Worm (Caenorhabditis elegans): ENCODE measurements around the gene cnc-5.

Gene cnc-5

DNA sequence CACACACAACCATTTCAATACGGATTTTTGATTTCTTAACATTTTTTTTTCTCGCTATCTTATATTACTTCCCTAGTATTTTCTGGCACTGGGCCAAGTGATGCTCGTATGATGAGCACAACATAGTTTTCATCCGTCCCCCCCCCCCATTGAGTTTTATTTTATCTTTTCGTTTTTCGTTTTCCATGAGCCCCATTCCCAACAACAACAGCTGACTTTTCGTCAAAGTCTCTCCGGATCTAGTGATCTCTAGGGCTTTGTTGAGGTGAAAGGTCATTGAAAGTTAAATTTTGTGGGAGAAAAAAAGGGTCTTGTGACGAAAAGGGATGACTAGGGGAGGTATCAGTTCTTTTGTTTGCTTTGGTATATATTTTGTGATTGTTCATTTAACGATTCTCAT lies 35.7 kb downstream of the cnc-5 start:
- TF ChIP-seq tbx-9 (tag; optimal IDR thresholded peaks at IDR 0.05; ENCODE audit: borderline replicate concordance): no peak
- peak; percentile 37 for TF ChIP-seq K12H6.12 (tag; optimal IDR thresholded peaks at IDR 0.05)
- no peak for TF ChIP-seq hmg-1.2 (GFP tag; IDR thresholded peaks at IDR 0.05)

DNA sequence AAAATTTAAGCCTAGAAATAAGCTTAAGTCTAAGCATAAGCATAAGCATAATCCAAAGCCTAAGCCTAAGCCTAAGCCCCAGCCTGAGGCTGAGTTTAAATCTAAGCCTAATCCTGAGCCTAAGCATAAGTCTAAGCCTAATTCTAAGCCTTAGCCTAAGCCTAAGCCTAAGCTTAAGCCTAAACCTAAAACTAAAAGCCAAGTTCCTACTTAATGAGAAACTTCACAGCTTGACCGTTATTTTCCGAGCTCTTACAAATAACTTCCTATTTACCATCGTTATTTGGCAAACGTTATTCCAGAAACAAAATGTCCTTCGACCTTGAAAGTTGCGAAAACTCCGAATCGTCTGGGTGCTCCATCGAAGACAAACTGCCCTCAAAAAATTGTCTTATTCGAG lies 36.6 kb downstream of the cnc-5 start, which contains the start of gene C38C3.4:
C38C3.4 (plus strand) TSS at position 301 of the 400 bp plus-strand sequence.
- no peak for TF ChIP-seq D2030.7 (GFP tag; IDR thresholded peaks at IDR 0.05)
- no peak for TF ChIP-seq hsf-1 (GFP tag; IDR thresholded peaks at IDR 0.05)
- no peak for TF ChIP-seq dpff-1 (tag; optimal IDR thresholded peaks at IDR 0.05)
- TF ChIP-seq sea-2 (GFP tag; IDR thresholded peaks at IDR 0.05): no peak
- no peak for TF ChIP-seq lin-26 (GFP tag; IDR thresholded peaks at IDR 0.05)
- no peak for TF ChIP-seq F57A8.1 (GFP tag; optimal IDR thresholded peaks at IDR 0.05)

DNA sequence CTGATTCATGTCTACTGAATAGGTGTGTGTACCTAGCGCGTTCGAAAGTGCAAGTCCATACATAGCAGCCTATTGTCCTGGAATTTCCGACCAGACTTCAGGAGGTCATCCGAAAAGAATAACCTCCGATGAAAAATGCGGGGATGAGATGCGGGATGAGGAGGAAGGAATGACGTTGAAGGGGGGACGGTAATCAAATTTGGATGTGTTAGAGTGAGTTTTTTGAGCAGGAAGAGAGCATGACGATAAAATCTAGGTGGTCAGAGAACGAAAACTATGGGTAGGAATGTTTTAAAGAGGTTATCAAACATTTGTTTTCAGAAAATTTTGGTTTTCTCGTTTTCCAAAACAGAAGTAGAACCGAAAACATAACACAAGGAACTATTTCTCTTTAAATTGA lies 40.9 kb downstream of the cnc-5 start:
- TF ChIP-seq B0035.1 (tag; optimal IDR thresholded peaks at IDR 0.05) (no peak), xnd-1 (tag; optimal IDR thresholded peaks at IDR 0.05) (no peak), ceh-58 (GFP tag; IDR thresholded peaks at IDR 0.05) (no peak), sdz-38 (tag; optimal IDR thresholded peaks at IDR 0.05) (no peak)

DNA sequence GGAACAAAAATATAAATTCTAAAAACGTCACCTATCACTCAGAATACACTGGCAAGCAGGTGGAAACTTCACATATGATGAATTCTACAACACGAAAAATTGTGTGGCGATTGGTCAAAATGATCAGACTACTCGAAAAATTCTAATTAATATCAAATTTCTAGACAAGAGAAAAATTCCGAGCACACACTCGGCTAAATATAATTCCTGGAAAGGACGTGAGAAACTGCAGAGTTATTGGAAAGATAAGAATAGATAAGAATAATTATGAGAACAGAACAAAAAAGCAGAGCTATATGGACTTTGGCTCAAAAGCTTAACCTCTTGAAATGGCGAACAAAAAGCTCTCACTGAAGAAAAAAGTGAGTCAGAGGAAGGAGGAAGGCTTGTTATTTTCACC lies 42.1 kb downstream of the cnc-5 start:
- TF ChIP-seq ekl-4 (GFP tag; IDR thresholded peaks at IDR 0.05) (no peak), efl-1 (GFP tag; optimal IDR thresholded peaks at IDR 0.05) (no peak), unc-130 (GFP tag; optimal IDR thresholded peaks at IDR 0.05) (no peak), lir-1 (GFP tag; conservative IDR thresholded peaks at IDR 0.05) (no peak), dox-1 (GFP tag; IDR thresholded peaks at IDR 0.05) (no peak), F33H1.4 (GFP tag; IDR thresholded peaks at IDR 0.05) (no peak), lin-35 (GFP tag; optimal IDR thresholded peaks at IDR 0.05) (no peak), ceh-100 (GFP tag; IDR thresholded peaks at IDR 0.05) (no peak), fkh-3 (tag; optimal IDR thresholded peaks at IDR 0.05) (no peak), nhr-90 (tag; optimal IDR thresholded peaks at IDR 0.05) (no peak), egl-44 (GFP tag; IDR thresholded peaks at IDR 0.05) (no peak), ZK185.1 (tag; optimal IDR thresholded peaks at IDR 0.05; ENCODE audit: poor library complexity, severe bottlenecking) (no peak), F10E7.11 (tag; optimal IDR thresholded peaks at IDR 0.05) (no peak)

DNA sequence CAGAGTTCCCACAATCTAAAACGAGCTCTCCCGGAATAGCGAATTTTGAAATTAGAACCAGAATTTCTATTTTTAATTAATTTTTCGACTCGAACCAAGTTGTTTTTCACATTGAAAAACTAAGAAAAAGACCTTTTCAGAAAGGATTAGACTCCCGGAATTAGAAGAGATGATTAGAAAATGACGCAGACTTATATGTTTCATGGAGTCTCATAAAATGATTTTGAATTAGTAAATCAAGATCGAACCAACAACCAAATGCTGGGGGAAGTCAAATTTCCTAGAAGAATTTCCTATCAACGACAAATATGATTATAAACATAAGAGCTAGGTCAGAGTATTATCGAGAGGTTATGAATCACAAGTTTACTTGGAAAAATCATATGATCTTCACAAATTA lies 43.5 kb downstream of the cnc-5 start:
- TF ChIP-seq egl-18 (GFP tag; IDR thresholded peaks at IDR 0.05) (no peak), F49E8.2 (tag; optimal IDR thresholded peaks at IDR 0.05; ENCODE audit: insufficient read depth) (no peak), nhr-90 (tag; optimal IDR thresholded peaks at IDR 0.05) (no peak), cebp-2 (GFP tag; IDR thresholded peaks at IDR 0.05) (no peak), K12H6.12 (tag; optimal IDR thresholded peaks at IDR 0.05) (no peak)

DNA sequence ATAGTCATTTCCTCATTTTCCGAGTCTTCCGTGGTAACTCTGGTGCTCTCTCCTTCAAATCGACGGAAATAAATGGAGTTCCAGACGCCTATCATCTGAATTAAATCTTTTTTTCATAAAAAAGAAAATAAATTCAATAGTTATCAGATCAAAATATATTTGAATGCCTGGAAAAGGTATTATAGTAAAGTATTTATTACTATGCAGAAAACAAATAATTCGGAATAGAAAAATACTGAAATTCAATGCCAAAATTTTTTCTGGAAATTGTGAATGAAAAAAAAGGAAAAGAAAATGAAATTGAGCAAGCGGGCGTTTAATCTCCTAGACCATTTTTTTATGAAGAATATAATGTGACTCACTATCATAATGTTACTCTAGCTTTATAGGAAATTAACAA lies 46.3 kb downstream of the cnc-5 start, which contains the start of gene C38C3.6:
C38C3.6 (minus strand) TSS at position 101 of the 400 bp plus-strand sequence.
- no peak for TF ChIP-seq F23B12.7 (tag; optimal IDR thresholded peaks at IDR 0.05; ENCODE audit: insufficient read depth)
- TF ChIP-seq B0336.3 (GFP tag; IDR thresholded peaks at IDR 0.05): no peak
- no peak for TF ChIP-seq ztf-22 (GFP tag; optimal IDR thresholded peaks at IDR 0.05)
- no peak for TF ChIP-seq ets-4 (GFP tag; optimal IDR thresholded peaks at IDR 0.05)
- no peak for TF ChIP-seq Y53G8AR.9 (GFP tag; conservative IDR thresholded peaks at IDR 0.05)
- no peak for TF ChIP-seq dox-1 (GFP tag; IDR thresholded peaks at IDR 0.05)
- no peak for TF ChIP-seq nhr-179 (tag; optimal IDR thresholded peaks at IDR 0.05)
- TF ChIP-seq F33H1.4 (GFP tag; IDR thresholded peaks at IDR 0.05): no peak
- no peak for TF ChIP-seq ama-1 (optimal IDR thresholded peaks at IDR 0.05)
- TF ChIP-seq ama-1 (GFP tag; optimal IDR thresholded peaks at IDR 0.05): no peak
- no peak for TF ChIP-seq die-1 (tag; optimal IDR thresholded peaks at IDR 0.05)
- TF ChIP-seq F10E7.11 (tag; optimal IDR thresholded peaks at IDR 0.05): no peak
- TF ChIP-seq bed-2 (GFP tag; IDR thresholded peaks at IDR 0.05): no peak
- no peak for TF ChIP-seq ztf-26 (tag; optimal IDR thresholded peaks at IDR 0.05)
- no peak for TF ChIP-seq B0035.1 (tag; optimal IDR thresholded peaks at IDR 0.05)
- no peak for TF ChIP-seq snpc-1.1 (tag; optimal IDR thresholded peaks at IDR 0.05; ENCODE audit: insufficient read depth)
- TF ChIP-seq athp-1 (tag; optimal IDR thresholded peaks at IDR 0.05): no peak
- TF ChIP-seq egrh-3 (GFP tag; IDR thresholded peaks at IDR 0.05): no peak

Data from whole organism, young adult.